Fruit fly (Drosophila melanogaster): ENCODE measurements around the gene Pde1c.

Gene Pde1c

DNA sequence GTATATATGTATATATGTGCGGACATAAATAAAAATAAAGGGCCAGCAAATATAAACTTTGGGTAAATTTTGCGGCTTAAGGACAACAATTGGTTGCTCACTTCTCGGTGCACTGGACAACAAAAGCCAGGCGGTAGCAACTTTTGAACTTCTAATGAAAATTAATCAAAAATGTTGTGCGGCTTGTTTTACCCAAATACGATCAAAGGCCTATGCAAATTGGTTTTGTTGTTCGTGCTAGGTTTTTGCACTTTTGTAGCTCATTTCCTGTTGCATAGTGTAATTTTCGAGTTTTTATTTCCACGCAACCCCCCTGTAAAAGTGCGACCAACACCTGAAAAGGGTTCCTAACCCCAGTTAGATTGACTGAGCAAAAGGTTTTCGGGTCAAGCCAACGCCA lies 25.9 kb downstream of the Pde1c start (continued):
- TF ChIP-seq CG1832 (GFP tag; optimal IDR thresholded peaks at IDR 0.05) (no peak), MESR4 (GFP tag; optimal IDR thresholded peaks at IDR 0.05) (no peak), usp (GFP tag; optimal IDR thresholded peaks at IDR 0.05) (no peak), CG9876 (GFP tag; optimal IDR thresholded peaks at IDR 0.05) (no peak), CG10462 (GFP tag; optimal IDR thresholded peaks at IDR 0.05) (no peak), CkIIα-i1 (GFP tag; IDR thresholded peaks at IDR 0.05) (no peak), Myb (GFP tag; optimal IDR thresholded peaks at IDR 0.05) (no peak), corto (GFP tag; optimal IDR thresholded peaks at IDR 0.05) (no peak), CG9437 (GFP tag; optimal IDR thresholded peaks at IDR 0.05) (no peak), CTCF (GFP tag; optimal IDR thresholded peaks at IDR 0.05) (no peak), bigmax (GFP tag; optimal IDR thresholded peaks at IDR 0.05) (no peak), fd96Cb (tag; optimal IDR thresholded peaks at IDR 0.05) (no peak), mam (GFP tag; optimal IDR thresholded peaks at IDR 0.05) (peak; percentile 6), CG33557 (GFP tag; optimal IDR thresholded peaks at IDR 0.05) (no peak), CG15269 (tag; optimal IDR thresholded peaks at IDR 0.05) (peak; percentile 54), CG32772 (GFP tag; IDR thresholded peaks at IDR 0.05) (peak; percentile 51; the same call in 1 of the 2 replicates), HLH54F (GFP tag; optimal IDR thresholded peaks at IDR 0.05) (no peak), CG11560 (tag; IDR thresholded peaks at IDR 0.05) (peak; percentile 21; the same call in 1 of the 3 replicates), sna (GFP tag; IDR thresholded peaks at IDR 0.05; ENCODE audit: partially characterized antibody) (no peak), CG13424 (tag; optimal IDR thresholded peaks at IDR 0.05) (peak; percentile 25), CG17385 (GFP tag; optimal IDR thresholded peaks at IDR 0.05) (peak; percentile 34), CG6791 (GFP tag; IDR thresholded peaks at IDR 0.05; ENCODE audit: partially characterized antibody) (no peak), gcm2 (GFP tag; optimal IDR thresholded peaks at IDR 0.05) (no peak), pum (GFP tag; optimal IDR thresholded peaks at IDR 0.05) (no peak), ash1 (GFP tag; optimal IDR thresholded peaks at IDR 0.05) (no peak), CG32532 (GFP tag; IDR thresholded peaks at IDR 0.05) (peak; percentile 67), lmd (GFP tag; IDR thresholded peaks at IDR 0.05) (peak; percentile 35; the same call in 1 of the 2 replicates), CG12236 (GFP tag; optimal IDR thresholded peaks at IDR 0.05) (no peak), her (GFP tag; optimal IDR thresholded peaks at IDR 0.05) (no peak), CoRest (tag; optimal IDR thresholded peaks at IDR 0.05) (peak; percentile 19), ap (GFP tag; IDR thresholded peaks at IDR 0.05) (no peak), CG14710 (tag; optimal IDR thresholded peaks at IDR 0.05) (no peak), CG5180 (GFP tag; optimal IDR thresholded peaks at IDR 0.05) (no peak), CG2202 (tag; optimal IDR thresholded peaks at IDR 0.05) (no peak), cas (GFP tag; IDR thresholded peaks at IDR 0.05) (no peak), ttk (GFP tag; IDR thresholded peaks at IDR 0.05) (no peak), Dll (GFP tag; IDR thresholded peaks at IDR 0.05; ENCODE audit: partially characterized antibody) (no peak), CG8281 (tag; optimal IDR thresholded peaks at IDR 0.05) (no peak), mirr (GFP tag; optimal IDR thresholded peaks at IDR 0.05) (no peak), Camta (GFP tag; optimal IDR thresholded peaks at IDR 0.05) (no peak), exex (tag; optimal IDR thresholded peaks at IDR 0.05) (no peak), ab (GFP tag; optimal IDR thresholded peaks at IDR 0.05) (no peak), Lhr (GFP tag; optimal IDR thresholded peaks at IDR 0.05) (no peak), CG15601 (tag; optimal IDR thresholded peaks at IDR 0.05) (no peak), twi (tag; optimal IDR thresholded peaks at IDR 0.05) (no peak), tin (GFP tag; optimal IDR thresholded peaks at IDR 0.05) (no peak), CG1024 (GFP tag; IDR thresholded peaks at IDR 0.05) (no peak), CG14050 (GFP tag; IDR thresholded peaks at IDR 0.05) (no peak), sens-2 (GFP tag; IDR thresholded peaks at IDR 0.05) (no peak), Dek (tag; optimal IDR thresholded peaks at IDR 0.05) (peak; percentile 13), CG12219 (GFP tag; optimal IDR thresholded peaks at IDR 0.05) (no peak), fu2 (GFP tag; optimal IDR thresholded peaks at IDR 0.05) (no peak)
